Worm (Caenorhabditis elegans) whole organism, L4/young adult: ENCODE data around the gene F31D5.1.

ENCODE experiments used
- W03F9.2 ChIP-seq: fragments of 150-350 bp; optimal IDR thresholded peaks from 2 replicates; lab custom pipeline; 2014; ENCODE audit warnings: missing biosample characterization, missing genetic modification characterization
- dao-5 ChIP-seq: sonication (generic microtip); optimal IDR thresholded peaks from 2 replicates; lab custom pipeline; 2016; ENCODE audit warnings: missing genotype, missing genetic modification characterization, moderate library complexity, missing compliant biosample characterization
- him-1 ChIP-seq: sonication (generic microtip); optimal IDR thresholded peaks from 2 replicates; lab custom pipeline; 2016; ENCODE audit warnings: missing genotype, missing genetic modification reagents, missing genetic modification characterization, missing compliant biosample characterization

Gene F31D5.1

ce11 chrII:4219062-4219461, at the start of gene F31D5.1:
Gene F31D5.1 (plus strand): TSS chrII:4219362.
- no peak for TF ChIP-seq dao-5 (tag; lab: Kevin White, UChicago)
- no peak for TF ChIP-seq W03F9.2
- no peak for TF ChIP-seq him-1

ce11 chrII:4170508-4170907, 48.7 kb upstream of the F31D5.1 start, which contains the start of gene R03H10.5:
Gene R03H10.5 (minus strand): TSS chrII:4170608.
- TF ChIP-seq dao-5 (tag; lab: Kevin White, UChicago): no peak
- no peak for TF ChIP-seq W03F9.2
- TF ChIP-seq him-1: no peak

ce11 chrII:4173398-4173797, 45.8 kb upstream of the F31D5.1 start, which contains the start of gene R03H10.6:
Gene R03H10.6 (minus strand): TSS chrII:4173498.
- TF ChIP-seq dao-5 (tag; lab: Kevin White, UChicago): no peak
- no peak for TF ChIP-seq W03F9.2
- TF ChIP-seq him-1: no peak

ce11 chrII:4173842-4174241, 45.3 kb upstream of the F31D5.1 start:
- TF ChIP-seq W03F9.2 (no peak), dao-5 (tag; lab: Kevin White, UChicago) (no peak), him-1 (no peak)

- no peak for TF ChIP-seq dao-5 (tag; lab: Kevin White, UChicago)
- TF ChIP-seq W03F9.2: no peak
- TF ChIP-seq him-1: no peak
Measured at ce11 chrII:4178838-4179237, 40.3 kb upstream of the F31D5.1 start, which contains the start of gene R03H10.7. Gene R03H10.7 (minus strand): TSS chrII:4178938.

ce11 chrII:4179897-4180296, 39.3 kb upstream of the F31D5.1 start, which contains the start of gene R03H10.1:
Gene R03H10.1 (plus strand): TSS chrII:4180248.
- TF ChIP-seq W03F9.2: no peak
- no peak for TF ChIP-seq him-1
- TF ChIP-seq dao-5 (tag; lab: Kevin White, UChicago): no peak

ce11 chrII:4182364-4182763, 36.8 kb upstream of the F31D5.1 start, which contains the start of gene R03H10.11:
Gene R03H10.11 (plus strand): TSS chrII:4182664.
- no peak for TF ChIP-seq dao-5 (tag; lab: Kevin White, UChicago)
- no peak for TF ChIP-seq him-1
- no peak for TF ChIP-seq W03F9.2

- TF ChIP-seq W03F9.2: no peak
- TF ChIP-seq him-1: no peak
- TF ChIP-seq dao-5 (tag; lab: Kevin White, UChicago): no peak
Measured at ce11 chrII:4183979-4184378, 35.2 kb upstream of the F31D5.1 start.

ce11 chrII:4186364-4186763, 32.8 kb upstream of the F31D5.1 start, which contains the start of gene cpna-1:
Gene cpna-1 (plus strand): TSS chrII:4186664.
- TF ChIP-seq him-1: no peak
- TF ChIP-seq dao-5 (tag; lab: Kevin White, UChicago): no peak
- no peak for TF ChIP-seq W03F9.2

- TF ChIP-seq W03F9.2: no peak
- TF ChIP-seq dao-5 (tag; lab: Kevin White, UChicago): no peak
- TF ChIP-seq him-1: no peak
Measured at ce11 chrII:4194127-4194526, 25.0 kb upstream of the F31D5.1 start, which contains the start of gene mth-2. Gene mth-2 (minus strand): TSS chrII:4194314.

- TF ChIP-seq W03F9.2 (no peak), him-1 (no peak), dao-5 (tag; lab: Kevin White, UChicago) (no peak)
Measured at ce11 chrII:4203729-4204184, 15.4 kb upstream of the F31D5.1 start, which contains the start of gene mth-1. Gene mth-1 (minus strand): TSS chrII:4203779.

ce11 chrII:4209071-4209747, 10.0 kb upstream of the F31D5.1 start, which contains the start of gene F31D5.6:
Gene F31D5.6 (plus strand): TSS chrII:4209697.
- no peak for TF ChIP-seq W03F9.2
- TF ChIP-seq him-1: no peak
- no peak for TF ChIP-seq dao-5 (tag; lab: Kevin White, UChicago)

- no peak for TF ChIP-seq dao-5 (tag; lab: Kevin White, UChicago)
- no peak for TF ChIP-seq W03F9.2
- TF ChIP-seq him-1: no peak
Measured at ce11 chrII:4211113-4211512, 8.0 kb upstream of the F31D5.1 start, which contains the start of gene F31D5.7. Gene F31D5.7 (plus strand): TSS chrII:4211413.

- TF ChIP-seq W03F9.2 (no peak), him-1 (no peak), dao-5 (tag; lab: Kevin White, UChicago) (no peak)
Measured at ce11 chrII:4215318-4215717, 3.8 kb upstream of the F31D5.1 start, which contains the start of gene F31D5.2. Gene F31D5.2 (plus strand): TSS chrII:4215618.

- no peak for TF ChIP-seq W03F9.2
- no peak for TF ChIP-seq him-1
- no peak for TF ChIP-seq dao-5 (tag; lab: Kevin White, UChicago)
Measured at ce11 chrII:4222469-4222868, 3.3 kb downstream of the F31D5.1 start.
